Fruit fly (Drosophila melanogaster) whole organism, embryonic: Measurements from ENCODE around the gene drongo.

ENCODE experiments used
- CG11696 ChIP-seq: fragments of 200-800 bp; sonication (Bioruptor generic); IDR thresholded peaks from 2 replicates; pipeline ENCODE4 v1.3.6; 2022; ENCODE audit warnings: missing biosample characterization, missing genetic modification characterization
- CG12769 ChIP-seq: fragments of 200-800 bp; sonication (Bioruptor generic); optimal IDR thresholded peaks from 2 replicates; lab custom pipeline; 2019; ENCODE audit warnings: missing biosample characterization, mild to moderate bottlenecking, missing genetic modification characterization, moderate library complexity
- CG14710 ChIP-seq: fragments of 200-800 bp; sonication (Bioruptor generic); optimal IDR thresholded peaks from 3 replicates; lab custom pipeline; 2019; ENCODE audit warnings: missing biosample characterization, mild to moderate bottlenecking, missing genetic modification characterization, moderate library complexity
- CG16863 ChIP-seq: fragments of 200-800 bp; sonication (Bioruptor generic); optimal IDR thresholded peaks from 3 replicates; lab custom pipeline; 2016; ENCODE audit warnings: missing biosample characterization, missing genetic modification characterization
- CG18011 ChIP-seq: fragments of 200-800 bp; sonication (Bioruptor generic); optimal IDR thresholded peaks from 2 replicates; lab custom pipeline; 2017; ENCODE audit warnings: missing biosample characterization, missing genetic modification characterization, mild to moderate bottlenecking, moderate library complexity, missing genotype
- CG2199 ChIP-seq: fragments of 200-800 bp; sonication (Bioruptor generic); IDR thresholded peaks from 3 replicates; pipeline ENCODE4 v1.3.6; 2022; ENCODE audit warnings: missing biosample characterization, missing genetic modification characterization
- CG33557 ChIP-seq: fragments of 200-800 bp; sonication (Bioruptor generic); optimal IDR thresholded peaks from 2 replicates; lab custom pipeline; 2019; ENCODE audit warnings: missing biosample characterization, mild to moderate bottlenecking, missing genetic modification characterization, moderate library complexity
- CG34422 ChIP-seq: fragments of 200-800 bp; sonication (Bioruptor generic); IDR thresholded peaks from 3 replicates; pipeline ENCODE4 v1.3.6; 2022; ENCODE audit warnings: missing biosample characterization, missing genetic modification characterization
- CG42726 ChIP-seq: fragments of 200-800 bp; sonication (Bioruptor generic); IDR thresholded peaks from 2 replicates; pipeline ENCODE4 v1.3.6; 2022; ENCODE audit warnings: missing biosample characterization, missing genetic modification characterization; ENCODE audit not compliant: partially characterized antibody
- CG4617 ChIP-seq: fragments of 200-800 bp; sonication (Bioruptor generic); optimal IDR thresholded peaks from 3 replicates; lab custom pipeline; 2016; ENCODE audit warnings: missing biosample characterization, missing genetic modification characterization, borderline replicate concordance
- CG4730 ChIP-seq: fragments of 200-800 bp; sonication (Bioruptor generic); IDR thresholded peaks from 2 replicates; pipeline ENCODE4 v1.3.6; 2022; ENCODE audit warnings: missing biosample characterization, missing genetic modification characterization
- CG5245 ChIP-seq: fragments of 200-800 bp; sonication (Bioruptor generic); optimal IDR thresholded peaks from 3 replicates; lab custom pipeline; 2016; ENCODE audit warnings: missing biosample characterization, missing genetic modification characterization
- CG7271 ChIP-seq: fragments of 200-800 bp; sonication (Bioruptor generic); optimal IDR thresholded peaks from 2 replicates; lab custom pipeline; 2018; ENCODE audit warnings: missing biosample characterization, mild to moderate bottlenecking, missing genetic modification characterization, moderate library complexity
- D ChIP-seq, 2 experiments: fragments of 200-800 bp in 1 of 2; fragments of >200 bp in 1 of 2; sonication (Bioruptor generic) in 1 of 2; optimal IDR thresholded peaks; 2 replicates in 1 of 2; 3 replicates in 1 of 2; lab custom pipeline; 2017; ENCODE audit warnings: mild to moderate bottlenecking in 1 of 2, missing biosample characterization in 1 of 2, missing genetic modification characterization in 1 of 2, missing genetic modification reagents in 1 of 2
- Dfd ChIP-seq, 2 experiments: fragments of >200 bp; optimal IDR thresholded peaks; 2 replicates each; lab custom pipeline; 2017; ENCODE audit warnings: missing biosample characterization in 2 of 2, missing genetic modification characterization in 2 of 2
- Dll ChIP-seq: fragments of 200-800 bp; sonication (Bioruptor generic); IDR thresholded peaks from 4 replicates; pipeline ENCODE4 v1.3.6; 2022; ENCODE audit warnings: missing biosample characterization, missing genetic modification characterization; ENCODE audit not compliant: partially characterized antibody
- Ets65A ChIP-seq: fragments of 200-800 bp; sonication (Bioruptor generic); peaks from one replicate; lab custom pipeline; 2016; ENCODE audit warnings: missing biosample characterization, missing genetic modification characterization
- Gug ChIP-seq: fragments of 200-800 bp; sonication (Bioruptor generic); IDR thresholded peaks from 4 replicates; pipeline ENCODE4 v1.3.6; 2022; ENCODE audit warnings: missing biosample characterization, missing genetic modification characterization
- Hmr ChIP-seq: fragments of 200-800 bp; sonication (Bioruptor generic); optimal IDR thresholded peaks from 3 replicates; lab custom pipeline; 2017; ENCODE audit warnings: mild to moderate bottlenecking, missing biosample characterization, missing genetic modification reagents, missing genetic modification characterization
- Jarid2 ChIP-seq: fragments of 200-800 bp; sonication (Bioruptor generic); optimal IDR thresholded peaks from 3 replicates; lab custom pipeline; 2017; ENCODE audit warnings: mild to moderate bottlenecking, missing biosample characterization, missing genetic modification reagents, missing genetic modification characterization
- Mrtf ChIP-seq: fragments of 200-800 bp; sonication (Bioruptor generic); IDR thresholded peaks from 3 replicates; pipeline ENCODE4 v1.3.6; 2022; ENCODE audit warnings: missing biosample characterization, missing genetic modification characterization
- Rx ChIP-seq: fragments of 200-800 bp; sonication (Bioruptor generic); IDR thresholded peaks from 2 replicates; pipeline ENCODE4 v1.3.6; 2022; ENCODE audit warnings: missing biosample characterization, missing genetic modification characterization
- Side ChIP-seq: fragments of 200-800 bp; sonication (Bioruptor generic); optimal IDR thresholded peaks from 2 replicates; lab custom pipeline; 2016; ENCODE audit warnings: missing biosample characterization, missing genetic modification characterization
- Sin3A ChIP-seq: fragments of >200 bp; optimal IDR thresholded peaks from 2 replicates; lab custom pipeline; 2018
- Sry-δ ChIP-seq: fragments of 200-800 bp; sonication (Bioruptor generic); optimal IDR thresholded peaks from 2 replicates; lab custom pipeline; 2016; ENCODE audit warnings: missing biosample characterization, missing genetic modification characterization
- Taf1 ChIP-seq: fragments of 200-800 bp; sonication (Bioruptor generic); IDR thresholded peaks from 2 replicates; pipeline ENCODE4 v1.3.6; 2022; ENCODE audit warnings: missing biosample characterization, missing genetic modification characterization
- YL-1 ChIP-seq: fragments of 200-800 bp; sonication (Bioruptor generic); optimal IDR thresholded peaks from 3 replicates; lab custom pipeline; 2017; ENCODE audit warnings: missing biosample characterization, mild to moderate bottlenecking, missing genetic modification characterization
- aop ChIP-seq: fragments of 200-800 bp; sonication (Bioruptor generic); IDR thresholded peaks from 2 replicates; pipeline ENCODE4 v1.3.6; 2022; ENCODE audit warnings: missing biosample characterization, missing genetic modification characterization
- bbx ChIP-seq: fragments of 200-800 bp; sonication (Bioruptor generic); IDR thresholded peaks from 2 replicates; pipeline ENCODE4 v1.3.6; 2022; ENCODE audit warnings: missing biosample characterization, missing genetic modification characterization; ENCODE audit not compliant: partially characterized antibody
- btn ChIP-seq: fragments of 200-800 bp; sonication (Bioruptor generic); optimal IDR thresholded peaks from 2 replicates; lab custom pipeline; 2016; ENCODE audit warnings: missing biosample characterization, missing genetic modification characterization
- crol ChIP-seq: fragments of 200-800 bp; sonication (Bioruptor generic); IDR thresholded peaks from 2 replicates; pipeline ENCODE4 v1.3.6; 2022; ENCODE audit warnings: missing biosample characterization, missing genetic modification characterization
- ems ChIP-seq: fragments of 200-800 bp; sonication (Bioruptor generic); optimal IDR thresholded peaks from 3 replicates; lab custom pipeline; 2016; ENCODE audit warnings: missing biosample characterization, missing genetic modification characterization
- ftz-f1 ChIP-seq: fragments of 200-800 bp; sonication (Bioruptor generic); optimal IDR thresholded peaks from 2 replicates; lab custom pipeline; 2016; ENCODE audit warnings: missing biosample characterization, missing genetic modification characterization
- gem ChIP-seq: fragments of 200-800 bp; sonication (Bioruptor generic); optimal IDR thresholded peaks from 2 replicates; lab custom pipeline; 2019; ENCODE audit warnings: missing biosample characterization, mild to moderate bottlenecking, missing genetic modification characterization, moderate library complexity
- kah ChIP-seq: fragments of 200-800 bp; sonication (Bioruptor generic); optimal IDR thresholded peaks from 2 replicates; lab custom pipeline; 2018; ENCODE audit warnings: missing biosample characterization, mild to moderate bottlenecking, missing genetic modification characterization
- lbe ChIP-seq: fragments of 200-800 bp; sonication (Bioruptor generic); optimal IDR thresholded peaks from 2 replicates; lab custom pipeline; 2016; ENCODE audit warnings: missing biosample characterization, mild to moderate bottlenecking, missing genetic modification characterization
- lov ChIP-seq, 2 experiments: fragments of 200-800 bp in 1 of 2; fragments of >200 bp in 1 of 2; sonication (Bioruptor generic) in 1 of 2; IDR thresholded peaks in 1 of 2; optimal IDR thresholded peaks in 1 of 2; 2 replicates in 1 of 2; 3 replicates in 1 of 2; pipeline versions ENCODE4 v1.3.6 to Lab custom; 2017 to 2022; ENCODE audit warnings: missing biosample characterization in 1 of 2, missing genetic modification characterization in 1 of 2
- mam ChIP-seq: fragments of 200-800 bp; sonication (Bioruptor generic); optimal IDR thresholded peaks from 3 replicates; lab custom pipeline; 2016; ENCODE audit warnings: missing biosample characterization, missing genetic modification characterization
- p53 ChIP-seq: fragments of 200-800 bp; sonication (Bioruptor generic); optimal IDR thresholded peaks from 2 replicates; lab custom pipeline; 2016; ENCODE audit warnings: missing biosample characterization, missing genetic modification characterization
- pros ChIP-seq: fragments of 200-800 bp; sonication (Bioruptor generic); optimal IDR thresholded peaks from 3 replicates; lab custom pipeline; 2019; ENCODE audit warnings: missing biosample characterization, mild to moderate bottlenecking, missing genetic modification characterization, moderate library complexity
- row ChIP-seq: fragments of 200-800 bp; sonication (Bioruptor generic); IDR thresholded peaks from 3 replicates; pipeline ENCODE4 v1.3.6; 2022; ENCODE audit warnings: missing biosample characterization, missing genetic modification characterization
- salm ChIP-seq: fragments of 200-800 bp; sonication (Bioruptor generic); optimal IDR thresholded peaks from 2 replicates; lab custom pipeline; 2018; ENCODE audit warnings: missing biosample characterization, mild to moderate bottlenecking, missing genetic modification characterization
- sc ChIP-seq, 3 experiments: fragments of >200 bp in 2 of 3; fragments of 200-800 bp in 1 of 3; sonication (Bioruptor generic) in 1 of 3; optimal IDR thresholded peaks; 2 replicates in 2 of 3; 3 replicates in 1 of 3; lab custom pipeline; 2017; ENCODE audit warnings: mild to moderate bottlenecking in 1 of 3, missing biosample characterization in 1 of 3, missing genetic modification characterization in 1 of 3, missing genetic modification reagents in 1 of 3
- sd ChIP-seq: fragments of 200-800 bp; sonication (Bioruptor generic); optimal IDR thresholded peaks from 3 replicates; lab custom pipeline; 2018; ENCODE audit warnings: missing biosample characterization, mild to moderate bottlenecking, missing genetic modification characterization, moderate library complexity
- slbo ChIP-seq: fragments of 200-800 bp; sonication (Bioruptor generic); IDR thresholded peaks from 2 replicates; pipeline ENCODE4 v1.3.6; 2022; ENCODE audit warnings: missing biosample characterization, missing genetic modification characterization
- tap ChIP-seq: fragments of 200-800 bp; optimal IDR thresholded peaks from 3 replicates; lab custom pipeline; 2019; ENCODE audit warnings: missing biosample characterization, mild to moderate bottlenecking, missing genetic modification characterization, moderate library complexity
- tin ChIP-seq: fragments of 200-800 bp; sonication (Bioruptor generic); optimal IDR thresholded peaks from 3 replicates; lab custom pipeline; 2016; ENCODE audit warnings: missing biosample characterization, missing genetic modification characterization
- zen ChIP-seq: fragments of 200-800 bp; sonication (Bioruptor generic); optimal IDR thresholded peaks from 3 replicates; lab custom pipeline; 2018; ENCODE audit warnings: missing biosample characterization, mild to moderate bottlenecking, missing genetic modification characterization, moderate library complexity

Gene drongo

dm6 chr2L:852647-853111 lies 1.8 kb upstream of the drongo start, which contains the start of the genes CG4291 and kraken (continued):
- peak; percentile 9 for TF ChIP-seq Side (GFP tag; lab: Kevin White, UChicago)
- peak; percentile 92 for TF ChIP-seq Ets65A
- TF ChIP-seq sd (tag; lab: Kevin White, UChicago) = peak; percentile 98
- TF ChIP-seq CG18011 (GFP tag; lab: Kevin White, UChicago) = peak; percentile 27
- peak; percentile 52 for TF ChIP-seq p53 (GFP tag; lab: Kevin White, UChicago)
- TF ChIP-seq YL-1 (GFP tag; lab: Kevin White, UChicago) = peak; percentile 50
- peak; percentile 71; the same call in 2 of the 4 replicates for TF ChIP-seq Gug (GFP tag; lab: Robert Waterston, UW)
- TF ChIP-seq Sry-δ (GFP tag; lab: Kevin White, UChicago) = peak; percentile 60
- TF ChIP-seq CG2199 (GFP tag; lab: Robert Waterston, UW) = peak; percentile 57; the same call in 1 of the 3 replicates
- peak; percentile 51 for TF ChIP-seq tap (tag; lab: Kevin White, UChicago)
- peak; percentile 24 for TF ChIP-seq zen
- TF ChIP-seq CG42726 (GFP tag; lab: Robert Waterston, UW) = peak; percentile 64; the same call in 1 of the 2 replicates
- TF ChIP-seq row = peak; percentile 88
- 0 out of 4 replicates have a peak, but pooled peaks have one; percentile 37 for TF ChIP-seq Dll (GFP tag; lab: Robert Waterston, UW)
- TF ChIP-seq pros (GFP tag; lab: Kevin White, UChicago) = no peak
- peak; percentile 50 for TF ChIP-seq CG14710 (tag; lab: Kevin White, UChicago)
- TF ChIP-seq CG16863 (GFP tag; lab: Kevin White, UChicago) = peak; percentile 1
- TF ChIP-seq Hmr (GFP tag; lab: Kevin White, UChicago) = peak; percentile 72
- TF ChIP-seq sc (optimal IDR thresholded peaks at IDR 0.05; lab: Kevin White, UChicago) = no peak
- TF ChIP-seq sc (GFP tag; optimal IDR thresholded peaks at IDR 0.05; lab: Kevin White, UChicago) = no peak
- peak; percentile 88 for TF ChIP-seq Jarid2 (GFP tag; lab: Kevin White, UChicago)
- TF ChIP-seq kah = peak; percentile 57
- TF ChIP-seq salm (tag; lab: Kevin White, UChicago) = peak; percentile 22
- peak; percentile 59 for TF ChIP-seq mam (GFP tag; lab: Kevin White, UChicago)
- TF ChIP-seq CG4730 (GFP tag; lab: Robert Waterston, UW) = peak; percentile 34
- TF ChIP-seq Mrtf (GFP tag; lab: Robert Waterston, UW) = no peak; the same call in 2 of the 3 replicates
- TF ChIP-seq CG12769 = peak; percentile 73
- TF ChIP-seq CG5245 (GFP tag; lab: Kevin White, UChicago) = no peak
- TF ChIP-seq CG33557 = peak; percentile 13
- TF ChIP-seq CG7271 (tag; lab: Kevin White, UChicago) = peak; percentile 10
- TF ChIP-seq D (optimal IDR thresholded peaks at IDR 0.05; lab: Kevin White, UChicago) = no peak
- no peak for TF ChIP-seq D (GFP tag; optimal IDR thresholded peaks at IDR 0.05; lab: Kevin White, UChicago)
- peak; percentile 34 for TF ChIP-seq Sin3A (lab: Kevin White, UChicago)
- TF ChIP-seq tin (GFP tag; lab: Kevin White, UChicago) = peak; percentile 24
- 0 out of 2 replicates have a peak, but pooled peaks have one; percentile 9 for TF ChIP-seq crol (GFP tag; lab: Robert Waterston, UW)
- no peak for TF ChIP-seq btn (GFP tag; lab: Kevin White, UChicago)
- TF ChIP-seq ftz-f1 (GFP tag; lab: Kevin White, UChicago) = peak; percentile 57
- TF ChIP-seq slbo (GFP tag; lab: Robert Waterston, UW) = peak; percentile 85
- peak; percentile 80; the same call in 2 of the 3 replicates for TF ChIP-seq CG34422
- TF ChIP-seq Dfd (GFP tag; optimal IDR thresholded peaks at IDR 0.05; lab: Kevin White, UChicago) = no peak
- TF ChIP-seq CG11696 (GFP tag; lab: Robert Waterston, UW) = no peak
- TF ChIP-seq gem = peak; percentile 52
- TF ChIP-seq lbe = peak; percentile 9
- 0 out of 2 replicates have a peak, but pooled peaks have one; percentile 7 for TF ChIP-seq Taf1
- peak; percentile 94 for TF ChIP-seq CG4617
- no peak for TF ChIP-seq lov (optimal IDR thresholded peaks at IDR 0.05; lab: Kevin White, UChicago)
- 0 out of 3 replicates have a peak, but pooled peaks have one; percentile 60 for TF ChIP-seq lov (GFP tag; IDR thresholded peaks at IDR 0.05; lab: Robert Waterston, UW)
- no peak for TF ChIP-seq Rx (GFP tag; lab: Robert Waterston, UW)
- TF ChIP-seq ems (GFP tag; lab: Kevin White, UChicago) = peak; percentile 45
- peak; percentile 65 for TF ChIP-seq bbx (GFP tag; lab: Robert Waterston, UW)
- TF ChIP-seq aop (GFP tag; lab: Robert Waterston, UW) = peak; percentile 62; the same call in 1 of the 2 replicates
